Fruit fly (Drosophila melanogaster) whole organism, embryonic: ENCODE measurements around the gene CG10804.

Experiments used
- CG10462 ChIP-seq: fragments of 200-800 bp; sonication (Bioruptor generic); optimal IDR thresholded peaks from 2 replicates; lab custom pipeline; 2016; ENCODE audit warnings: missing biosample characterization, missing genetic modification characterization
- CG1233 ChIP-seq: fragments of 200-800 bp; sonication (Bioruptor generic); optimal IDR thresholded peaks from 4 replicates; lab custom pipeline; 2018; ENCODE audit warnings: missing biosample characterization, mild to moderate bottlenecking, missing genetic modification characterization
- CG12659 ChIP-seq: fragments of 200-800 bp; sonication (Bioruptor generic); optimal IDR thresholded peaks from 3 replicates; lab custom pipeline; 2017; ENCODE audit warnings: mild to moderate bottlenecking, missing biosample characterization, missing genetic modification reagents, missing genetic modification characterization
- CG14050 ChIP-seq: fragments of 200-800 bp; sonication (Bioruptor generic); IDR thresholded peaks from 3 replicates; pipeline ENCODE4 v1.3.6; 2022; ENCODE audit warnings: missing biosample characterization, missing genetic modification characterization
- CG17361 ChIP-seq: fragments of 200-800 bp; sonication (Bioruptor generic); IDR thresholded peaks from 3 replicates; pipeline ENCODE4 v1.3.6; 2022; ENCODE audit warnings: missing biosample characterization, missing genetic modification characterization
- CG2120 ChIP-seq: fragments of 200-800 bp; sonication (Bioruptor generic); optimal IDR thresholded peaks from 3 replicates; lab custom pipeline; 2016; ENCODE audit warnings: missing biosample characterization, missing genetic modification characterization
- CG2712 ChIP-seq: fragments of 200-800 bp; optimal IDR thresholded peaks from 3 replicates; lab custom pipeline; 2019; ENCODE audit warnings: missing biosample characterization, mild to moderate bottlenecking, missing genetic modification characterization, moderate library complexity
- CG30020 ChIP-seq: fragments of 200-800 bp; optimal IDR thresholded peaks from 2 replicates; lab custom pipeline; 2019; ENCODE audit warnings: missing biosample characterization, mild to moderate bottlenecking, missing genetic modification characterization, moderate library complexity
- CG3726 ChIP-seq: fragments of 200-800 bp; sonication (Bioruptor generic); IDR thresholded peaks from 3 replicates; pipeline ENCODE4, ENCODE4 v1.3.6; 2022; ENCODE audit warnings: missing biosample characterization, missing genetic modification characterization
- CG4360 ChIP-seq: fragments of 200-800 bp; sonication (Bioruptor generic); IDR thresholded peaks from 2 replicates; pipeline ENCODE4 v1.3.6; 2022; ENCODE audit warnings: missing biosample characterization, missing genetic modification characterization
- CG4424 ChIP-seq: fragments of 200-800 bp; sonication (Bioruptor generic); optimal IDR thresholded peaks from 3 replicates; lab custom pipeline; 2016; ENCODE audit warnings: missing biosample characterization, missing genetic modification characterization
- CG4707 ChIP-seq: fragments of 200-800 bp; sonication (Bioruptor generic); optimal IDR thresholded peaks from 2 replicates; lab custom pipeline; 2018; ENCODE audit warnings: missing biosample characterization, mild to moderate bottlenecking, missing genetic modification characterization, moderate library complexity
- CG6813 ChIP-seq: fragments of 200-800 bp; sonication (Bioruptor generic); optimal IDR thresholded peaks from 2 replicates; lab custom pipeline; 2017; ENCODE audit warnings: missing biosample characterization, missing genetic modification characterization, mild to moderate bottlenecking, moderate library complexity, missing genetic modification reagents
- CG9932 ChIP-seq: fragments of 200-800 bp; sonication (Bioruptor generic); IDR thresholded peaks from 2 replicates; pipeline ENCODE4 v1.3.6; 2022; ENCODE audit warnings: missing biosample characterization, missing genetic modification characterization
- Dbx ChIP-seq: fragments of 200-800 bp; sonication (Bioruptor generic); IDR thresholded peaks from 3 replicates; pipeline ENCODE4 v1.3.6; 2022; ENCODE audit warnings: missing biosample characterization, missing genetic modification characterization
- Dfd ChIP-seq, 2 experiments: fragments of >200 bp; optimal IDR thresholded peaks; 2 replicates each; lab custom pipeline; 2017; ENCODE audit warnings: missing biosample characterization in 2 of 2, missing genetic modification characterization in 2 of 2
- Doc3 ChIP-seq: fragments of 200-800 bp; sonication (Bioruptor generic); IDR thresholded peaks from 3 replicates; pipeline ENCODE4 v1.3.6; 2022; ENCODE audit warnings: missing biosample characterization, missing genetic modification characterization; ENCODE audit not compliant: partially characterized antibody
- Drgx ChIP-seq: fragments of 200-800 bp; sonication (Bioruptor generic); IDR thresholded peaks from 2 replicates; pipeline ENCODE4 v1.3.6; 2022; ENCODE audit warnings: missing biosample characterization, missing genetic modification characterization
- Fer1 ChIP-seq: fragments of 200-800 bp; sonication (Bioruptor generic); optimal IDR thresholded peaks from 2 replicates; lab custom pipeline; 2017; ENCODE audit warnings: missing biosample characterization, mild to moderate bottlenecking, missing genetic modification characterization
- Hmx ChIP-seq: fragments of 200-800 bp; sonication (Bioruptor generic); optimal IDR thresholded peaks from 2 replicates; lab custom pipeline; 2016; ENCODE audit warnings: missing biosample characterization, missing genetic modification characterization
- MBD-R2 ChIP-seq: fragments of 200-800 bp; sonication (Bioruptor generic); IDR thresholded peaks from 2 replicates; pipeline ENCODE4 v1.3.6; 2022; ENCODE audit warnings: missing biosample characterization, missing genetic modification characterization
- Oaz ChIP-seq: fragments of 200-800 bp; sonication (Bioruptor generic); IDR thresholded peaks from 2 replicates; pipeline ENCODE4 v1.3.6; 2022; ENCODE audit warnings: missing biosample characterization, missing genetic modification characterization
- Pdp1 ChIP-seq, 2 experiments: fragments of 200-800 bp; sonication (Bioruptor generic); optimal IDR thresholded peaks; 3 replicates each; lab custom pipeline; 2016; ENCODE audit warnings: missing biosample characterization in 2 of 2, missing genetic modification characterization in 2 of 2, mild to moderate bottlenecking in 1 of 2, moderate library complexity in 1 of 2
- Xrp1 ChIP-seq: fragments of 200-800 bp; sonication (Bioruptor generic); IDR thresholded peaks from 2 replicates; pipeline ENCODE4 v1.3.6; 2022; ENCODE audit warnings: missing biosample characterization, missing genetic modification characterization
- al ChIP-seq: fragments of 200-800 bp; sonication (Bioruptor generic); IDR thresholded peaks from 2 replicates; pipeline ENCODE4 v1.3.6; 2022; ENCODE audit warnings: missing biosample characterization, missing genetic modification characterization
- ara ChIP-seq: fragments of 200-800 bp; sonication (Bioruptor generic); IDR thresholded peaks from 2 replicates; pipeline ENCODE4 v1.3.6; 2022; ENCODE audit warnings: missing biosample characterization, missing genetic modification characterization
- bab2 ChIP-seq: fragments of 200-800 bp; sonication (Bioruptor generic); optimal IDR thresholded peaks from 2 replicates; lab custom pipeline; 2016; ENCODE audit warnings: missing biosample characterization, missing genetic modification characterization
- bbx ChIP-seq: fragments of 200-800 bp; sonication (Bioruptor generic); IDR thresholded peaks from 2 replicates; pipeline ENCODE4 v1.3.6; 2022; ENCODE audit warnings: missing biosample characterization, missing genetic modification characterization; ENCODE audit not compliant: partially characterized antibody
- crol ChIP-seq: fragments of 200-800 bp; sonication (Bioruptor generic); IDR thresholded peaks from 2 replicates; pipeline ENCODE4 v1.3.6; 2022; ENCODE audit warnings: missing biosample characterization, missing genetic modification characterization
- ftz-f1 ChIP-seq: fragments of 200-800 bp; sonication (Bioruptor generic); optimal IDR thresholded peaks from 2 replicates; lab custom pipeline; 2016; ENCODE audit warnings: missing biosample characterization, missing genetic modification characterization
- hth ChIP-seq: fragments of >200 bp; optimal IDR thresholded peaks from 2 replicates; lab custom pipeline; 2017; ENCODE audit warnings: inconsistent platforms
- phol ChIP-seq: fragments of 200-800 bp; sonication (Bioruptor generic); optimal IDR thresholded peaks from 3 replicates; lab custom pipeline; 2018; ENCODE audit warnings: missing biosample characterization, mild to moderate bottlenecking, missing genetic modification characterization, moderate library complexity
- prd ChIP-seq, 3 experiments: fragments of >200 bp in 2 of 3; fragments of 200-800 bp in 1 of 3; sonication (Bioruptor generic) in 1 of 3; optimal IDR thresholded peaks in 2 of 3; IDR thresholded peaks in 1 of 3; 2 replicates in 2 of 3; 3 replicates in 1 of 3; pipeline versions ENCODE4 v1.3.6 to Lab custom; 2017 to 2022; ENCODE audit warnings: missing biosample characterization in 1 of 3, missing genetic modification characterization in 1 of 3
- pum ChIP-seq: fragments of 200-800 bp; sonication (Bioruptor generic); optimal IDR thresholded peaks from 2 replicates; lab custom pipeline; 2016; ENCODE audit warnings: missing biosample characterization, missing genetic modification characterization
- scrt ChIP-seq: fragments of 200-800 bp; sonication (Bioruptor generic); optimal IDR thresholded peaks from 2 replicates; lab custom pipeline; 2018; ENCODE audit warnings: missing biosample characterization, mild to moderate bottlenecking, missing genetic modification characterization, moderate library complexity
- sens ChIP-seq: fragments of 200-800 bp; sonication (Bioruptor generic); peaks from one replicate; lab custom pipeline; 2016; ENCODE audit warnings: missing biosample characterization, missing genetic modification characterization
- vvl ChIP-seq: fragments of 200-800 bp; sonication (Bioruptor generic); IDR thresholded peaks from 2 replicates; pipeline ENCODE4 v1.3.6; 2022; ENCODE audit warnings: missing biosample characterization, missing genetic modification characterization
- z ChIP-seq: fragments of 200-800 bp; sonication (Bioruptor generic); IDR thresholded peaks from 3 replicates; pipeline ENCODE4 v1.3.6; 2022; ENCODE audit warnings: missing biosample characterization, missing genetic modification characterization
- zen ChIP-seq: fragments of 200-800 bp; sonication (Bioruptor generic); optimal IDR thresholded peaks from 3 replicates; lab custom pipeline; 2018; ENCODE audit warnings: missing biosample characterization, mild to moderate bottlenecking, missing genetic modification characterization, moderate library complexity
- zfh1 ChIP-seq: fragments of 200-800 bp; sonication (Bioruptor generic); IDR thresholded peaks from 3 replicates; pipeline ENCODE4 v1.3.6; 2022; ENCODE audit warnings: missing biosample characterization, missing genetic modification characterization

Gene CG10804

dm6 chrX:3448893-3449394, 33.2 kb downstream of the CG10804 start, which contains the start of gene CG12535:
Gene CG12535 (minus strand): TSS chrX:3448943.
- no peak for TF ChIP-seq CG6813 (GFP tag; lab: Kevin White, UChicago)
- TF ChIP-seq CG1233 (GFP tag; lab: Kevin White, UChicago), result no peak
- TF ChIP-seq CG2120 (GFP tag; lab: Kevin White, UChicago), result no peak
- TF ChIP-seq CG10462 (GFP tag; lab: Kevin White, UChicago), result no peak
- peak; percentile 73 for TF ChIP-seq CG30020 (tag; lab: Kevin White, UChicago)
- TF ChIP-seq hth, result no peak
- TF ChIP-seq Fer1 (GFP tag; lab: Kevin White, UChicago), result no peak
- no peak for TF ChIP-seq Doc3 (GFP tag; lab: Robert Waterston, UW)
- peak in 1 of 2 experiments; percentile 59 for TF ChIP-seq Pdp1 (GFP tag; optimal IDR thresholded peaks at IDR 0.05; lab: Kevin White, UChicago)
- no peak for TF ChIP-seq scrt (GFP tag; lab: Kevin White, UChicago)
- TF ChIP-seq zen (tag; lab: Kevin White, UChicago), result peak; percentile 26
- TF ChIP-seq bbx (GFP tag; lab: Robert Waterston, UW), result no peak
- no peak for TF ChIP-seq phol (tag; lab: Kevin White, UChicago)
- TF ChIP-seq bab2, result no peak
- peak in 1 of 2 experiments; percentile 0 for TF ChIP-seq Dfd (GFP tag; optimal IDR thresholded peaks at IDR 0.05; lab: Kevin White, UChicago)
- TF ChIP-seq al (GFP tag; lab: Robert Waterston, UW), result no peak
- no peak for TF ChIP-seq MBD-R2 (GFP tag; lab: Robert Waterston, UW)
- 0 out of 3 replicates have a peak, but pooled peaks have one; percentile 33 for TF ChIP-seq z
- no peak for TF ChIP-seq CG4707 (GFP tag; lab: Kevin White, UChicago)
- TF ChIP-seq CG9932 (GFP tag; lab: Robert Waterston, UW), result no peak
- TF ChIP-seq CG14050, result no peak
- TF ChIP-seq, all 482 proteins: peak for 5

- TF ChIP-seq CG4360 (GFP tag; lab: Robert Waterston, UW) (0 out of 2 replicates have a peak, but pooled peaks have one; percentile 7), prd (optimal IDR thresholded peaks at IDR 0.05; lab: Kevin White, UChicago) (no peak), prd (GFP tag; IDR thresholded peaks at IDR 0.05; lab: Robert Waterston, UW) (peak; percentile 29; the same call in 1 of the 3 replicates), CG12659 (GFP tag; lab: Kevin White, UChicago) (no peak), CG3726 (GFP tag; lab: Robert Waterston, UW) (no peak), Hmx (GFP tag; lab: Kevin White, UChicago) (no peak), Drgx (GFP tag; lab: Robert Waterston, UW) (peak; percentile 43), z (0 out of 3 replicates have a peak, but pooled peaks have one; percentile 17), ftz-f1 (no peak), pum (GFP tag; lab: Kevin White, UChicago) (no peak), CG2712 (tag; lab: Kevin White, UChicago) (peak; percentile 12), Xrp1 (GFP tag; lab: Robert Waterston, UW) (peak; percentile 16; the same call in 1 of the 2 replicates), Oaz (GFP tag; lab: Robert Waterston, UW) (no peak), zfh1 (GFP tag; lab: Robert Waterston, UW) (no peak), sens (peak; percentile 76), vvl (GFP tag; lab: Robert Waterston, UW) (0 out of 2 replicates have a peak, but pooled peaks have one; percentile 12), CG17361 (GFP tag; lab: Robert Waterston, UW) (0 out of 3 replicates have a peak, but pooled peaks have one; percentile 14), ara (GFP tag; lab: Robert Waterston, UW) (peak; percentile 6; the same call in 1 of the 2 replicates), phol (tag; lab: Kevin White, UChicago) (peak; percentile 2), CG4424 (peak; percentile 6), crol (GFP tag; lab: Robert Waterston, UW) (peak; percentile 37; the same call in 1 of the 2 replicates), Dbx (GFP tag; lab: Robert Waterston, UW) (no peak)
These were observed 34.2 kb downstream of the CG10804 start for dm6 chrX:3447718-3448523.
